Worm (Caenorhabditis elegans) whole organism, L2 larva: ENCODE data around the gene B0524.6.

Experiments used
- C34F6.9 ChIP-seq: fragments of 150-350 bp; optimal IDR thresholded peaks from 2 replicates; lab custom pipeline; 2014; ENCODE audit warnings: missing biosample characterization, missing genetic modification characterization
- F13H6.1 ChIP-seq: sonication (generic microtip); optimal IDR thresholded peaks from 2 replicates; lab custom pipeline; 2016; ENCODE audit warnings: missing genetic modification characterization, missing compliant biosample characterization
- R02D3.7 ChIP-seq: fragments of 150-350 bp; optimal IDR thresholded peaks from 2 replicates; lab custom pipeline; 2014; ENCODE audit warnings: missing biosample characterization, missing genetic modification characterization
- Y55F3AM.14 ChIP-seq: fragments of 200-800 bp; sonication (Bioruptor generic); optimal IDR thresholded peaks from 2 replicates; lab custom pipeline; 2018; ENCODE audit warnings: mild to moderate bottlenecking, missing genetic modification characterization, missing compliant biosample characterization
- ZK546.5 ChIP-seq: sonication (generic microtip); optimal IDR thresholded peaks from 2 replicates; lab custom pipeline; 2017; ENCODE audit warnings: missing biosample characterization, missing genetic modification characterization
- alr-1 ChIP-seq: fragments of 150-350 bp; optimal IDR thresholded peaks from 2 replicates; lab custom pipeline; 2014; ENCODE audit warnings: missing biosample characterization, missing genetic modification characterization
- aly-2 ChIP-seq: fragments of 150-350 bp; optimal IDR thresholded peaks from 2 replicates; lab custom pipeline; 2014; ENCODE audit warnings: missing biosample characterization, missing genetic modification characterization
- ama-1 ChIP-seq: fragments of 150-350 bp; optimal IDR thresholded peaks from 2 replicates; lab custom pipeline; 2018; ENCODE audit warnings: inconsistent platforms
- blmp-1 ChIP-seq: sonication (generic microtip); optimal IDR thresholded peaks from 2 replicates; lab custom pipeline; 2017; ENCODE audit warnings: missing genetic modification characterization, mild to moderate bottlenecking, missing compliant biosample characterization, antibody characterized with exemption, moderate library complexity; ENCODE audit not compliant: insufficient read depth
- ceh-16 ChIP-seq: fragments of 150-350 bp; optimal IDR thresholded peaks from 2 replicates; lab custom pipeline; 2014; ENCODE audit warnings: missing biosample characterization, missing genetic modification characterization
- ceh-82 ChIP-seq: fragments of 150-350 bp; optimal IDR thresholded peaks from 2 replicates; lab custom pipeline; 2014; ENCODE audit warnings: missing biosample characterization, missing genetic modification characterization
- crh-2 ChIP-seq: sonication (generic microtip); optimal IDR thresholded peaks from 2 replicates; lab custom pipeline; 2017; ENCODE audit warnings: missing biosample characterization, missing genetic modification characterization
- dmd-4 ChIP-seq: sonication (generic microtip); optimal IDR thresholded peaks from 2 replicates; lab custom pipeline; 2017; ENCODE audit warnings: missing biosample characterization, missing genetic modification characterization
- egl-27 ChIP-seq: sonication (generic microtip); optimal IDR thresholded peaks from 3 replicates; lab custom pipeline; 2017; ENCODE audit warnings: missing biosample characterization, missing genetic modification reagents, missing genetic modification characterization
- elt-1 ChIP-seq: fragments of 150-350 bp; optimal IDR thresholded peaks from 2 replicates; lab custom pipeline; 2014; ENCODE audit warnings: missing biosample characterization, missing genetic modification characterization
- elt-3 ChIP-seq: sonication (generic microtip); optimal IDR thresholded peaks from 2 replicates; lab custom pipeline; 2017; ENCODE audit warnings: missing biosample characterization, missing genetic modification characterization
- fos-1 ChIP-seq: fragments of 150-350 bp; optimal IDR thresholded peaks from 2 replicates; lab custom pipeline; 2014; ENCODE audit warnings: missing biosample characterization, missing genetic modification characterization
- gmeb-1 ChIP-seq: fragments of 150-350 bp; optimal IDR thresholded peaks from 2 replicates; lab custom pipeline; 2014; ENCODE audit warnings: missing biosample characterization, missing genetic modification characterization
- lin-11 ChIP-seq: fragments of 150-350 bp; sonication (generic microtip); optimal IDR thresholded peaks from 2 replicates; lab custom pipeline; 2014; ENCODE audit warnings: missing biosample characterization, missing genetic modification characterization, inconsistent platforms, mixed read lengths
- lin-13 ChIP-seq: fragments of 150-350 bp; optimal IDR thresholded peaks from 2 replicates; lab custom pipeline; 2014; ENCODE audit warnings: missing biosample characterization, missing genetic modification reagents, missing genetic modification characterization
- lin-39 ChIP-seq: fragments of 150-350 bp; optimal IDR thresholded peaks from 2 replicates; lab custom pipeline; 2014; ENCODE audit warnings: missing biosample characterization, missing genetic modification reagents, missing genetic modification characterization
- lsy-2 ChIP-seq, 2 experiments: fragments of 150-350 bp in 1 of 2; sonication (generic microtip) in 1 of 2; optimal IDR thresholded peaks; 2 replicates each; lab custom pipeline; 2014 to 2017; ENCODE audit warnings: missing biosample characterization in 2 of 2, missing genetic modification characterization in 2 of 2
- mab-5 ChIP-seq: fragments of 150-350 bp; optimal IDR thresholded peaks from 2 replicates; lab custom pipeline; 2014; ENCODE audit warnings: missing biosample characterization, missing genetic modification characterization
- mbf-1 ChIP-seq: sonication (generic microtip); optimal IDR thresholded peaks from 2 replicates; lab custom pipeline; 2017; ENCODE audit warnings: missing biosample characterization, missing genetic modification characterization
- mdl-1 ChIP-seq, 2 experiments: fragments of 150-350 bp in 1 of 2; sonication (generic microtip) in 1 of 2; optimal IDR thresholded peaks; 2 replicates each; lab custom pipeline; 2017; ENCODE audit warnings: missing biosample characterization in 2 of 2, missing genetic modification characterization in 2 of 2
- nhr-10 ChIP-seq: sonication (generic microtip); optimal IDR thresholded peaks from 2 replicates; lab custom pipeline; 2017; ENCODE audit warnings: missing biosample characterization, missing genetic modification characterization
- nhr-11 ChIP-seq: fragments of 150-350 bp; optimal IDR thresholded peaks from 2 replicates; lab custom pipeline; 2014; ENCODE audit warnings: missing biosample characterization, missing genetic modification characterization
- nhr-12 ChIP-seq: fragments of 150-350 bp; optimal IDR thresholded peaks from 2 replicates; lab custom pipeline; 2014; ENCODE audit warnings: missing biosample characterization, missing genetic modification characterization
- nhr-129 ChIP-seq: fragments of 150-350 bp; optimal IDR thresholded peaks from 2 replicates; lab custom pipeline; 2014; ENCODE audit warnings: missing biosample characterization, missing genetic modification characterization
- nhr-21 ChIP-seq: fragments of 150-350 bp; optimal IDR thresholded peaks from 2 replicates; lab custom pipeline; 2014; ENCODE audit warnings: missing biosample characterization, missing genetic modification characterization
- nhr-23 ChIP-seq: fragments of 150-350 bp; optimal IDR thresholded peaks from 2 replicates; lab custom pipeline; 2014; ENCODE audit warnings: missing biosample characterization, missing genetic modification reagents, missing genetic modification characterization
- nhr-237 ChIP-seq: fragments of 150-350 bp; optimal IDR thresholded peaks from 2 replicates; lab custom pipeline; 2014; ENCODE audit warnings: missing biosample characterization, missing genetic modification characterization
- nhr-25 ChIP-seq: fragments of 150-350 bp; sonication (generic microtip); optimal IDR thresholded peaks from 3 replicates; lab custom pipeline; 2014; ENCODE audit warnings: missing biosample characterization, missing genetic modification characterization
- nhr-6 ChIP-seq: fragments of 150-350 bp; optimal IDR thresholded peaks from 2 replicates; lab custom pipeline; 2014; ENCODE audit warnings: missing biosample characterization, missing genetic modification characterization
- nhr-77 ChIP-seq: fragments of 150-350 bp; optimal IDR thresholded peaks from 2 replicates; lab custom pipeline; 2014; ENCODE audit warnings: missing biosample characterization, missing genetic modification characterization
- peb-1 ChIP-seq: fragments of 150-350 bp; optimal IDR thresholded peaks from 2 replicates; lab custom pipeline; 2014; ENCODE audit warnings: missing biosample characterization, missing genetic modification characterization
- sem-4 ChIP-seq: fragments of 150-350 bp; optimal IDR thresholded peaks from 2 replicates; lab custom pipeline; 2014; ENCODE audit warnings: missing biosample characterization, missing genetic modification reagents, missing genetic modification characterization
- skn-1 ChIP-seq: sonication (generic microtip); optimal IDR thresholded peaks from 2 replicates; lab custom pipeline; 2017; ENCODE audit warnings: missing biosample characterization, missing genetic modification characterization
- sma-3 ChIP-seq: sonication (generic microtip); optimal IDR thresholded peaks from 2 replicates; lab custom pipeline; 2016; ENCODE audit warnings: missing genetic modification reagents, missing genetic modification characterization, missing compliant biosample characterization
- sma-9 ChIP-seq, 2 experiments: fragments of 150-350 bp in 1 of 2; sonication (generic microtip) in 1 of 2; optimal IDR thresholded peaks; 2 replicates each; lab custom pipeline; 2014 to 2016; ENCODE audit warnings: missing genetic modification characterization in 2 of 2, mild to moderate bottlenecking in 1 of 2, missing biosample characterization in 1 of 2, missing compliant biosample characterization in 1 of 2, missing genetic modification reagents in 1 of 2, moderate library complexity in 1 of 2
- snpc-4 ChIP-seq: fragments of 150-350 bp; optimal IDR thresholded peaks from 2 replicates; lab custom pipeline; 2014; ENCODE audit warnings: missing biosample characterization, missing genetic modification characterization
- unc-39 ChIP-seq: fragments of 150-350 bp; optimal IDR thresholded peaks from 2 replicates; lab custom pipeline; 2014; ENCODE audit warnings: missing biosample characterization, missing genetic modification characterization
- unc-55 ChIP-seq: fragments of 150-350 bp; sonication (generic microtip); optimal IDR thresholded peaks from 3 replicates; lab custom pipeline; 2014; ENCODE audit warnings: missing biosample characterization, missing genetic modification reagents, missing genetic modification characterization
- unc-62 ChIP-seq: fragments of 150-350 bp; optimal IDR thresholded peaks from 2 replicates; lab custom pipeline; 2014; ENCODE audit warnings: missing biosample characterization, missing genetic modification reagents, missing genetic modification characterization
- zag-1 ChIP-seq: fragments of 150-350 bp; optimal IDR thresholded peaks from 2 replicates; lab custom pipeline; 2014; ENCODE audit warnings: missing biosample characterization, missing genetic modification characterization
- ztf-1 ChIP-seq: fragments of 200-800 bp; sonication (Bioruptor generic); conservative IDR thresholded peaks from 2 replicates; pipeline ENCODE4 v1.3.6; 2022; ENCODE audit warnings: missing genetic modification characterization, missing compliant biosample characterization
- ztf-11 ChIP-seq: sonication (generic microtip); optimal IDR thresholded peaks from 2 replicates; lab custom pipeline; 2017; ENCODE audit warnings: missing biosample characterization, missing genetic modification characterization
- ztf-4 ChIP-seq: fragments of 150-350 bp; optimal IDR thresholded peaks from 2 replicates; lab custom pipeline; 2014; ENCODE audit warnings: missing biosample characterization, missing genetic modification characterization

B0524.6 gene

DNA sequence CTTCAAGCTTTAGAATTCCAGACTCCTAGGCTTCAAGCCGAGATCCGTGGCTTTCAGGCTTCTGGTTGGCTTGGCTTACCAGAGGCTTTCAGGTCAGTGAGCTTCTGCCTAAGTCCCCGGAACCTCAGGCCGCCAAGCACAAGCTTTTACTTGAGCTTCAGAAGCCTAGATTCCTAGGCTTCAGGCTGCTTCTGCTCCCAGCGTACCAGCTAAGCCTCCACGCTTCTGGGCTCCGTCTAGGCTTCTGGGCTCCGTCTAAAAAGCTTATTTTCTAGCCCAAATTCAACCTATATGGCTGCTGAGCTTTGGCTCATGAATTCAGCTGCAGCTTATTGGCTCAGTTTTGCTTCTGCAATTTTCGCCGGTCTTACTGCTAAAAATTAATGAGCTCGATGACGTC lies 20.3 kb upstream of the B0524.6 start:
- TF ChIP-seq sma-9 (GFP tag; optimal IDR thresholded peaks at IDR 0.05; lab: Kevin White, UChicago) (peak; percentile 46), sma-9 (tag; optimal IDR thresholded peaks at IDR 0.05; lab: Kevin White, UChicago) (no peak), nhr-6 (tag; lab: Kevin White, UChicago) (no peak)

DNA sequence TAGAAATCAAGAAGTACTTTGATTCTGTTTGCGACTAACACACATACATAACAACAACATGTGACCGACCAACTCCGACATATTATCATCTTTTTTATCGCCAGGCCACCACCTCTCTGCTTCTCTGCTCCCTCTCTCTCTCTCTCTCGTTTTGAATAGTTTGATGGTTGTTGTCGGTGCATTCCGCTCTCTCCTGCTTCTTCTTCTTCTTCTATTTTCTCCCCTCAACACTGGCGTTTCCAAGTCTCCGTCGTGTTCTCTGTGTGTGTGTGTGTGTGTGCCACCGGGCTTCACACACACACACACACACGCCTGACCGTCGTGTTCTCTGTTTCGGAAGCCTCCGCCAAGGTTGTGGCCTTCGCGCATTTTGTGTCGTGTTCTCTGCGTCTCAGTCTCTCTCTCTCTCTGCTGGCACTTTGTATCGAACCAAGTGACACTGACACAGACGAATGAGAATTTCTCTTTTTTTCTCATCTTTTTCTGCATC lies 19.7 kb upstream of the B0524.6 start:
- TF ChIP-seq egl-27: peak; percentile 100
- TF ChIP-seq nhr-77 (tag; lab: Kevin White, UChicago): peak; percentile 86
- TF ChIP-seq nhr-25 (tag; lab: Kevin White, UChicago): peak; percentile 99
- TF ChIP-seq mbf-1 (tag; lab: Kevin White, UChicago): no peak
- peak; percentile 95 for TF ChIP-seq zag-1 (tag; lab: Kevin White, UChicago)
- no peak for TF ChIP-seq nhr-12 (tag; lab: Kevin White, UChicago)
- TF ChIP-seq ceh-16 (tag; lab: Kevin White, UChicago): peak; percentile 87
- TF ChIP-seq fos-1 (tag; lab: Kevin White, UChicago): peak; percentile 97
- peak; percentile 97 to 98 for TF ChIP-seq mdl-1 (tag; optimal IDR thresholded peaks at IDR 0.05; lab: Kevin White, UChicago)
- peak; percentile 80 to 95 for TF ChIP-seq lsy-2 (tag; optimal IDR thresholded peaks at IDR 0.05; lab: Kevin White, UChicago)
- peak; percentile 83 for TF ChIP-seq nhr-237
- TF ChIP-seq skn-1: peak; percentile 92
- TF ChIP-seq unc-55 (GFP tag; lab: Kevin White, UChicago): peak; percentile 86
- TF ChIP-seq C34F6.9 (tag; lab: Kevin White, UChicago): peak; percentile 95
- TF ChIP-seq alr-1 (tag; lab: Kevin White, UChicago): peak; percentile 19
- TF ChIP-seq sma-3 (GFP tag; lab: Kevin White, UChicago): peak; percentile 99
- TF ChIP-seq peb-1 (tag; lab: Kevin White, UChicago): peak; percentile 97
- TF ChIP-seq sem-4 (tag; lab: Kevin White, UChicago): peak; percentile 97
- TF ChIP-seq crh-2 (tag; lab: Kevin White, UChicago): peak; percentile 97
- TF ChIP-seq nhr-129 (tag; lab: Kevin White, UChicago): peak; percentile 95
- peak; percentile 53 for TF ChIP-seq ZK546.5 (tag; lab: Kevin White, UChicago)
- TF ChIP-seq nhr-10 (tag; lab: Kevin White, UChicago): peak; percentile 54
- peak; percentile 84 for TF ChIP-seq ceh-82
- peak; percentile 99 for TF ChIP-seq nhr-21
- TF ChIP-seq dmd-4 (tag; lab: Kevin White, UChicago): peak; percentile 34
- TF ChIP-seq ztf-4 (tag; lab: Kevin White, UChicago): peak; percentile 94
- peak; percentile 94 for TF ChIP-seq nhr-6 (tag; lab: Kevin White, UChicago)
- no peak for TF ChIP-seq nhr-23 (tag; lab: Kevin White, UChicago)
- TF ChIP-seq ztf-1: no peak
- no peak for TF ChIP-seq aly-2 (tag; lab: Kevin White, UChicago)
- peak; percentile 36 for TF ChIP-seq nhr-11 (tag; lab: Kevin White, UChicago)
- peak; percentile 95 for TF ChIP-seq unc-62 (GFP tag; lab: Kevin White, UChicago)
- TF ChIP-seq elt-1 (tag; lab: Kevin White, UChicago): peak; percentile 74
- TF ChIP-seq lin-39 (tag; lab: Kevin White, UChicago): no peak
- TF ChIP-seq mab-5 (tag; lab: Kevin White, UChicago): peak; percentile 96
- peak; percentile 100 for TF ChIP-seq F13H6.1
- TF ChIP-seq elt-3 (tag; lab: Kevin White, UChicago): no peak
- peak; percentile 100 for TF ChIP-seq sma-9 (GFP tag; optimal IDR thresholded peaks at IDR 0.05; lab: Kevin White, UChicago)
- peak; percentile 100 for TF ChIP-seq sma-9 (tag; optimal IDR thresholded peaks at IDR 0.05; lab: Kevin White, UChicago)
- TF ChIP-seq lin-11 (tag; lab: Kevin White, UChicago): peak; percentile 85
- peak; percentile 100 for TF ChIP-seq Y55F3AM.14 (GFP tag; lab: Kevin White, UChicago)
- peak; percentile 41 for TF ChIP-seq ztf-11
- peak; percentile 46 for TF ChIP-seq R02D3.7
- TF ChIP-seq ama-1 (lab: Kevin White, UChicago): no peak
- no peak for TF ChIP-seq unc-39 (tag; lab: Kevin White, UChicago)
- peak; percentile 93 for TF ChIP-seq lin-13 (GFP tag; lab: Kevin White, UChicago)
- peak; percentile 77 for TF ChIP-seq snpc-4 (tag; lab: Kevin White, UChicago)
- TF ChIP-seq blmp-1 (tag; lab: Kevin White, UChicago): peak; percentile 98
- peak; percentile 86 for TF ChIP-seq gmeb-1 (tag; lab: Kevin White, UChicago)
